Fruit fly (Drosophila melanogaster): ENCODE results near the gene CG7950.

CG7950 gene

DNA sequence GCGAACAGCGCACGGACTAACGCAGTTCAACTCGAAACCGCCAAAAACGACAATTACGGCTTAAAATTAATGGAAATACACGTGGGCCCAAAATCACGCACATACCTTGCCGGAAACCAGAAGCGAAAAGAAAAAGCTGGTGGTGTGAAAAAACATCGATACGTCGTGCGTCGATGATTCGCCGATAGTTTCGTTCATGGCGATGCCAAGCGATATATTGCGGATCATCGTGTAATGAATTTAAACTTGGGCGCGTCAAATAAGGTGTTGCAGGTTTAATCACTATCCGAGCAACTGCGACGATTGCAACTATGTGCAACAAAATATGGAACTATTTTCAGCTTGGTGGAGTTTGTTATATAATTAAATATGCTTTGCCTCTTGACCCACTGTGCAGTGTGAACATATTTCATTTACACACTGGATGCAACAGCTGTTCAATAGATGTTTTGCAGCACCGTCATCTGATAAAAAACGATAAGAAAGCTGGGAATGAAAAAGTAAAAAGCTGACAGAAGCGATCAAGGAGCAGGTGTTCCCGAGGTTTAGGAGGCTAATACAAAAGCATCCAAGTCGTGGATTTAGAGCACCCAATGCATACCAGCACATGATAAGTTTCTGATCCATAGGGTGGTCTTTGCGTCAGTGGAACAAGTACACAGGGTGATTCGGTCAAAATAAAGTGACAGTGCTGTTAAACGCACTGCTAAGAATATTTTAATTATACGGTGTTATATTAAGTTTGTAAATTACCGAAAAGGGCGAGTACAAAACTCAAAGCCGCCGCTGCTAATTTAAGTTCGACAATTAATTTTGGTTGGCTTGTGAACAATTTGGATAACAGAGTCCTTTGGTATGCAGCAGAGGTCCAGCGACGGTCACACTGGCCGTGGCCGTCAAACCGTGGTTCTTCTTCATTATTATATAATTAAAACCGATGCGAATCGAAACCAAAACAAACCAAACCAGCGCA, 10.3 kb upstream of the CG7950 start, which contains the start of the genes RpL32 and CG7943 (continued):
- TF ChIP-seq CG15479 (GFP tag; optimal IDR thresholded peaks at IDR 0.05) = peak; percentile 48
- peak; percentile 81 for TF ChIP-seq bigmax (GFP tag; optimal IDR thresholded peaks at IDR 0.05)
- peak; percentile 85 for TF ChIP-seq gcm2 (GFP tag; optimal IDR thresholded peaks at IDR 0.05)
- peak; percentile 89 for TF ChIP-seq Dref (GFP tag; IDR thresholded peaks at IDR 0.05)
- TF ChIP-seq CG1832 (GFP tag; optimal IDR thresholded peaks at IDR 0.05) = no peak
- peak; percentile 94 for TF ChIP-seq CG18764 (GFP tag; optimal IDR thresholded peaks at IDR 0.05)
- peak; percentile 92 for TF ChIP-seq CG6689 (GFP tag; IDR thresholded peaks at IDR 0.05)
- peak; percentile 73 for TF ChIP-seq CG16815 (GFP tag; optimal IDR thresholded peaks at IDR 0.05)
- peak; percentile 85 for TF ChIP-seq Gsc (GFP tag; IDR thresholded peaks at IDR 0.05)
- peak; percentile 100 for TF ChIP-seq Sry-δ (GFP tag; optimal IDR thresholded peaks at IDR 0.05)
- TF ChIP-seq sqz (GFP tag; optimal IDR thresholded peaks at IDR 0.05) = peak; percentile 85
- peak; percentile 89 for TF ChIP-seq sr (GFP tag; IDR thresholded peaks at IDR 0.05)
- peak; percentile 78 for TF ChIP-seq Ravus (GFP tag; IDR thresholded peaks at IDR 0.05)
- TF ChIP-seq fd102C (GFP tag; optimal IDR thresholded peaks at IDR 0.05) = peak; percentile 81
- peak; percentile 100 for TF ChIP-seq CG34224 (GFP tag; IDR thresholded peaks at IDR 0.05; ENCODE audit: partially characterized antibody)
- peak; percentile 91 for TF ChIP-seq CG10959 (GFP tag; IDR thresholded peaks at IDR 0.05)
- peak; percentile 96 for TF ChIP-seq CG11456 (GFP tag; IDR thresholded peaks at IDR 0.05)
- TF ChIP-seq corto (GFP tag; optimal IDR thresholded peaks at IDR 0.05) = no peak
- peak; percentile 97 for TF ChIP-seq Side (GFP tag; optimal IDR thresholded peaks at IDR 0.05)
- TF ChIP-seq CG1529 (GFP tag; optimal IDR thresholded peaks at IDR 0.05) = peak; percentile 71
- TF ChIP-seq CG5245 (GFP tag; optimal IDR thresholded peaks at IDR 0.05) = peak; percentile 92
- TF ChIP-seq CG10462 (GFP tag; optimal IDR thresholded peaks at IDR 0.05) = peak; percentile 56

DNA sequence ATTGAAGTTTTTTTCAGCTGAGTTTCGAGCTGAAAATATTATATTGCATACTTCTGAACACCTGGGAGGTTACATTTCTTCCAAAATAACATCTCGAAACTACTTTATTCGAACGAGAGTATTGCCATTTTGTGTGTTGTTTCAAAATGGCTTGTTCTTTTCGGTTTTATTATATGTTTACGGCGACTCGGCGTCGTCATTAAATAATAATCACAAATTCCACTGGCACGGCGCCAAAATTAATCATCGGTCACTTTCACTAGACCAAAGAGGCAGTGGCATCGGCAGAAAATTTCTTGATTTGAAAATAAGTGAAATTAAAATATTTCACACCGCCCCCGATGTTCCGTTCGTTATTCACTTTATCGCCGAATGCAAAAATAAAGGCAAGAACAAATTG, 6.2 kb upstream of the CG7950 start:
- TF ChIP-seq HLH3B (GFP tag; IDR thresholded peaks at IDR 0.05) = no peak
- TF ChIP-seq row (GFP tag; IDR thresholded peaks at IDR 0.05) = peak; percentile 30; the same call in 2 of the 3 replicates
- TF ChIP-seq CG17186 (GFP tag; optimal IDR thresholded peaks at IDR 0.05) = no peak
- TF ChIP-seq mld (GFP tag; IDR thresholded peaks at IDR 0.05; ENCODE audit: partially characterized antibody) = no peak
- no peak for TF ChIP-seq ind (GFP tag; optimal IDR thresholded peaks at IDR 0.05)
- no peak for TF ChIP-seq Atf3 (GFP tag; optimal IDR thresholded peaks at IDR 0.05)
- no peak for TF ChIP-seq CG14050 (GFP tag; IDR thresholded peaks at IDR 0.05)
- no peak for TF ChIP-seq Lhr (GFP tag; optimal IDR thresholded peaks at IDR 0.05)
- TF ChIP-seq sens-2 (GFP tag; IDR thresholded peaks at IDR 0.05) = no peak
- no peak for TF ChIP-seq pfk (GFP tag; optimal IDR thresholded peaks at IDR 0.05)
- TF ChIP-seq CG9215 (GFP tag; IDR thresholded peaks at IDR 0.05) = no peak
- no peak for TF ChIP-seq Trl (optimal IDR thresholded peaks at IDR 0.05)
- TF ChIP-seq Trl (GFP tag; optimal IDR thresholded peaks at IDR 0.05) = no peak
- TF ChIP-seq Hsf (GFP tag; optimal IDR thresholded peaks at IDR 0.05) = no peak
- peak; percentile 53 for TF ChIP-seq Med (GFP tag)
- no peak for TF ChIP-seq salm (tag; optimal IDR thresholded peaks at IDR 0.05)
- no peak for TF ChIP-seq CG42726 (GFP tag; IDR thresholded peaks at IDR 0.05; ENCODE audit: partially characterized antibody)
- TF ChIP-seq D (optimal IDR thresholded peaks at IDR 0.05) = no peak
- TF ChIP-seq D (GFP tag; optimal IDR thresholded peaks at IDR 0.05) = no peak
- no peak for TF ChIP-seq CG18619 (GFP tag; optimal IDR thresholded peaks at IDR 0.05)
- peak; percentile 42; the same call in 1 of the 2 replicates for TF ChIP-seq CG17612 (GFP tag; IDR thresholded peaks at IDR 0.05)
- no peak for TF ChIP-seq lov (optimal IDR thresholded peaks at IDR 0.05)
- no peak for TF ChIP-seq lov (GFP tag; IDR thresholded peaks at IDR 0.05)
- no peak for TF ChIP-seq E2f1 (GFP tag; IDR thresholded peaks at IDR 0.05)
- no peak for TF ChIP-seq Adf1 (GFP tag; IDR thresholded peaks at IDR 0.05)
- no peak for TF ChIP-seq CG14441 (GFP tag; IDR thresholded peaks at IDR 0.05)
- no peak for TF ChIP-seq sim (GFP tag; IDR thresholded peaks at IDR 0.05)
- TF ChIP-seq oc (tag; optimal IDR thresholded peaks at IDR 0.05) = no peak
- no peak for TF ChIP-seq pros (GFP tag; optimal IDR thresholded peaks at IDR 0.05)
